Worm (Caenorhabditis elegans) whole organism, late embryonic: ENCODE measurements around the gene C14E2.4.
A peak's percentile ranks its signal among the peaks of the same experiment; 100 is the strongest.

Source experiments
- C08G9.2 ChIP-seq: sonication (generic microtip); optimal IDR thresholded peaks from 2 replicates; lab custom pipeline; 2016; ENCODE audit warnings: mild to moderate bottlenecking, missing genetic modification characterization, moderate library complexity, missing compliant biosample characterization
- C38D4.7 ChIP-seq: fragments of 200-800 bp; sonication (Bioruptor generic); optimal IDR thresholded peaks from 2 replicates; lab custom pipeline; 2018; ENCODE audit warnings: mild to moderate bottlenecking, missing genetic modification characterization, moderate library complexity, missing compliant biosample characterization
- K02D7.2 ChIP-seq: sonication (generic microtip); optimal IDR thresholded peaks from 2 replicates; lab custom pipeline; 2017; ENCODE audit warnings: mild to moderate bottlenecking, missing genetic modification characterization, missing compliant biosample characterization
- K09A11.1 ChIP-seq: sonication (generic microtip); optimal IDR thresholded peaks from 2 replicates; lab custom pipeline; 2017; ENCODE audit warnings: antibody characterized with exemption, mild to moderate bottlenecking, missing genetic modification characterization, missing compliant biosample characterization; ENCODE audit not compliant: insufficient read depth
- T23F11.4 ChIP-seq: fragments of 200-800 bp; sonication (Bioruptor generic); optimal IDR thresholded peaks from 2 replicates; lab custom pipeline; 2018; ENCODE audit warnings: mild to moderate bottlenecking, missing genetic modification characterization, missing compliant biosample characterization
- Y22D7AL.16 ChIP-seq: sonication (generic microtip); optimal IDR thresholded peaks from 2 replicates; lab custom pipeline; 2016; ENCODE audit warnings: missing genetic modification characterization, missing compliant biosample characterization
- ahr-1 ChIP-seq: sonication (generic microtip); optimal IDR thresholded peaks from 2 replicates; lab custom pipeline; 2016; ENCODE audit warnings: missing genetic modification characterization, missing compliant biosample characterization
- ama-1 ChIP-seq: fragments of 150-350 bp; optimal IDR thresholded peaks from 2 replicates; lab custom pipeline; 2014
- ceh-14 ChIP-seq: sonication (generic microtip); optimal IDR thresholded peaks from 2 replicates; lab custom pipeline; 2016; ENCODE audit warnings: missing genotype, missing genetic modification characterization, missing compliant biosample characterization
- ceh-18 ChIP-seq: sonication (generic microtip); optimal IDR thresholded peaks from 2 replicates; lab custom pipeline; 2016; ENCODE audit warnings: missing genetic modification characterization, missing compliant biosample characterization
- ceh-2 ChIP-seq: sonication (generic microtip); optimal IDR thresholded peaks from 2 replicates; lab custom pipeline; 2016; ENCODE audit warnings: missing genotype, missing genetic modification characterization, missing compliant biosample characterization
- ceh-22 ChIP-seq: sonication (generic microtip); optimal IDR thresholded peaks from 2 replicates; lab custom pipeline; 2017; ENCODE audit warnings: missing biosample characterization, missing genetic modification characterization
- ceh-24 ChIP-seq: sonication (generic microtip); optimal IDR thresholded peaks from 2 replicates; lab custom pipeline; 2016; ENCODE audit warnings: mild to moderate bottlenecking, missing genetic modification characterization, missing compliant biosample characterization
- ceh-30 ChIP-seq: fragments of 150-350 bp; optimal IDR thresholded peaks from 2 replicates; lab custom pipeline; 2014; ENCODE audit warnings: missing biosample characterization, missing genetic modification characterization
- ceh-31 ChIP-seq: sonication (generic microtip); optimal IDR thresholded peaks from 2 replicates; lab custom pipeline; 2016; ENCODE audit warnings: missing genetic modification characterization, missing compliant biosample characterization
- ceh-45 ChIP-seq: fragments of 200-800 bp; sonication (Bioruptor generic); IDR thresholded peaks from 2 replicates; pipeline ENCODE4 v1.3.6; 2022; ENCODE audit warnings: missing genetic modification reagents, missing genetic modification characterization, missing compliant biosample characterization
- ceh-6 ChIP-seq: fragments of 200-800 bp; sonication (Bioruptor generic); optimal IDR thresholded peaks from 2 replicates; lab custom pipeline; 2018; ENCODE audit warnings: mild to moderate bottlenecking, missing genetic modification characterization, missing compliant biosample characterization
- ceh-9 ChIP-seq: sonication (generic microtip); optimal IDR thresholded peaks from 2 replicates; lab custom pipeline; 2016; ENCODE audit warnings: mild to moderate bottlenecking, missing genetic modification characterization, inconsistent platforms, missing compliant biosample characterization
- che-1 ChIP-seq: sonication (generic microtip); optimal IDR thresholded peaks from 2 replicates; lab custom pipeline; 2016; ENCODE audit warnings: mild to moderate bottlenecking, missing genetic modification characterization, missing compliant biosample characterization
- elt-4 ChIP-seq: sonication (generic microtip); optimal IDR thresholded peaks from 2 replicates; lab custom pipeline; 2016; ENCODE audit warnings: missing genetic modification characterization, missing compliant biosample characterization
- ets-4 ChIP-seq: sonication (generic microtip); optimal IDR thresholded peaks from 2 replicates; lab custom pipeline; 2016; ENCODE audit warnings: missing genetic modification characterization, missing compliant biosample characterization
- eyg-1 ChIP-seq: sonication (generic microtip); optimal IDR thresholded peaks from 2 replicates; lab custom pipeline; 2016; ENCODE audit warnings: missing genotype, missing genetic modification characterization, missing compliant biosample characterization
- fax-1 ChIP-seq: sonication (generic microtip); optimal IDR thresholded peaks from 2 replicates; lab custom pipeline; 2016; ENCODE audit warnings: missing genotype, missing genetic modification characterization, missing compliant biosample characterization
- fkh-10 ChIP-seq: fragments of 150-350 bp; optimal IDR thresholded peaks from 2 replicates; lab custom pipeline; 2014; ENCODE audit warnings: missing biosample characterization, missing genetic modification reagents, missing genetic modification characterization
- fkh-6 ChIP-seq: sonication (generic microtip); optimal IDR thresholded peaks from 2 replicates; lab custom pipeline; 2016; ENCODE audit warnings: missing genetic modification characterization, missing compliant biosample characterization
- gmeb-2 ChIP-seq: sonication (generic microtip); optimal IDR thresholded peaks from 2 replicates; lab custom pipeline; 2016; ENCODE audit warnings: missing genetic modification characterization, inconsistent platforms, missing compliant biosample characterization
- hlh-15 ChIP-seq: sonication (generic microtip); optimal IDR thresholded peaks from 2 replicates; lab custom pipeline; 2016; ENCODE audit warnings: missing genetic modification characterization, missing compliant biosample characterization
- hlh-6 ChIP-seq: sonication (generic microtip); optimal IDR thresholded peaks from 2 replicates; lab custom pipeline; 2016; ENCODE audit warnings: missing genotype, missing genetic modification characterization, missing compliant biosample characterization
- hlh-8 ChIP-seq: sonication (generic microtip); optimal IDR thresholded peaks from 2 replicates; lab custom pipeline; 2016; ENCODE audit warnings: missing genotype, missing genetic modification characterization, missing compliant biosample characterization
- lim-6 ChIP-seq: sonication (generic microtip); optimal IDR thresholded peaks from 2 replicates; lab custom pipeline; 2016; ENCODE audit warnings: missing genetic modification characterization, missing compliant biosample characterization
- lin-11 ChIP-seq: fragments of 200-800 bp; sonication (Bioruptor generic); optimal IDR thresholded peaks from 2 replicates; lab custom pipeline; 2018; ENCODE audit warnings: mild to moderate bottlenecking, missing genetic modification characterization, missing compliant biosample characterization
- madf-2 ChIP-seq: sonication (generic microtip); optimal IDR thresholded peaks from 2 replicates; lab custom pipeline; 2017; ENCODE audit warnings: missing genetic modification characterization, missing compliant biosample characterization
- mec-3 ChIP-seq: sonication (generic microtip); optimal IDR thresholded peaks from 2 replicates; lab custom pipeline; 2016; ENCODE audit warnings: borderline replicate concordance, missing genetic modification characterization, missing compliant biosample characterization
- nfya-1 ChIP-seq: sonication (generic microtip); optimal IDR thresholded peaks from 2 replicates; lab custom pipeline; 2017; ENCODE audit warnings: missing genetic modification characterization, mild to moderate bottlenecking, missing compliant biosample characterization, antibody characterized with exemption, moderate library complexity
- nhr-11 ChIP-seq: fragments of 150-350 bp; optimal IDR thresholded peaks from 2 replicates; lab custom pipeline; 2014; ENCODE audit warnings: missing biosample characterization, missing genetic modification characterization
- npax-4 ChIP-seq: sonication (generic microtip); optimal IDR thresholded peaks from 2 replicates; lab custom pipeline; 2016; ENCODE audit warnings: missing genetic modification characterization, missing compliant biosample characterization
- pat-9 ChIP-seq: fragments of 200-800 bp; sonication (Bioruptor generic); optimal IDR thresholded peaks from 2 replicates; lab custom pipeline; 2018; ENCODE audit warnings: mild to moderate bottlenecking, missing genetic modification characterization, moderate library complexity, missing compliant biosample characterization
- pha-4 ChIP-seq: fragments of 150-350 bp; optimal IDR thresholded peaks from 2 replicates; lab custom pipeline; 2018; ENCODE audit warnings: missing biosample characterization, missing genetic modification reagents, missing genetic modification characterization
- pqm-1 ChIP-seq: sonication (generic microtip); optimal IDR thresholded peaks from 2 replicates; lab custom pipeline; 2016; ENCODE audit warnings: missing genetic modification characterization, missing compliant biosample characterization
- pros-1 ChIP-seq: fragments of 150-350 bp; optimal IDR thresholded peaks from 2 replicates; lab custom pipeline; 2014; ENCODE audit warnings: missing biosample characterization, missing genetic modification reagents, missing genetic modification characterization
- sdc-2 ChIP-seq: sonication (generic microtip); optimal IDR thresholded peaks from 2 replicates; lab custom pipeline; 2016; ENCODE audit warnings: missing genotype, missing genetic modification characterization, missing compliant biosample characterization
- sox-4 ChIP-seq: sonication (generic microtip); optimal IDR thresholded peaks from 2 replicates; lab custom pipeline; 2017; ENCODE audit warnings: mild to moderate bottlenecking, missing genetic modification characterization, inconsistent platforms, missing compliant biosample characterization
- syd-9 ChIP-seq: sonication (generic microtip); optimal IDR thresholded peaks from 2 replicates; lab custom pipeline; 2016; ENCODE audit warnings: mild to moderate bottlenecking, missing genetic modification characterization, moderate library complexity, missing compliant biosample characterization
- tbx-2 ChIP-seq: sonication (generic microtip); optimal IDR thresholded peaks from 2 replicates; lab custom pipeline; 2016; ENCODE audit warnings: missing genetic modification characterization, missing compliant biosample characterization
- tbx-7 ChIP-seq: sonication (generic microtip); optimal IDR thresholded peaks from 2 replicates; lab custom pipeline; 2016; ENCODE audit warnings: missing genotype, missing genetic modification characterization, missing compliant biosample characterization
- ttx-3 ChIP-seq: sonication (generic microtip); optimal IDR thresholded peaks from 2 replicates; lab custom pipeline; 2016; ENCODE audit warnings: missing genetic modification reagents, missing genetic modification characterization, missing compliant biosample characterization
- unc-3 ChIP-seq, 2 experiments: fragments of 200-800 bp in 1 of 2; sonication (Bioruptor generic) in 1 of 2; sonication (generic microtip) in 1 of 2; conservative IDR thresholded peaks in 1 of 2; optimal IDR thresholded peaks in 1 of 2; 2 replicates each; pipeline versions ENCODE4 v1.3.6 to Lab custom; 2016 to 2022; ENCODE audit warnings: missing compliant biosample characterization in 2 of 2, missing genetic modification characterization in 2 of 2, missing genetic modification reagents in 1 of 2
- unc-55 ChIP-seq: sonication (generic microtip); optimal IDR thresholded peaks from 2 replicates; lab custom pipeline; 2017; ENCODE audit warnings: missing biosample characterization, missing genetic modification reagents, missing genetic modification characterization
- unc-86 ChIP-seq: sonication (generic microtip); optimal IDR thresholded peaks from 2 replicates; lab custom pipeline; 2016; ENCODE audit warnings: missing genetic modification characterization, missing compliant biosample characterization
- zip-5 ChIP-seq: sonication (generic microtip); optimal IDR thresholded peaks from 2 replicates; lab custom pipeline; 2016; ENCODE audit warnings: missing genetic modification characterization, missing compliant biosample characterization

The C14E2.4 gene

ce11 chrX:1837703-1838102 lies 16.6 kb upstream of the C14E2.4 start (continued):
- TF ChIP-seq hlh-15 (tag; lab: Kevin White, UChicago) (peak; percentile 52), npax-4 (tag; lab: Kevin White, UChicago) (peak; percentile 21), tbx-7 (tag; lab: Kevin White, UChicago) (no peak), K02D7.2 (tag; lab: Kevin White, UChicago) (peak; percentile 75), unc-55 (GFP tag; lab: Kevin White, UChicago) (no peak), elt-4 (tag; lab: Kevin White, UChicago) (no peak), lin-11 (tag; lab: Kevin White, UChicago) (peak; percentile 56), fkh-6 (peak; percentile 64), Y22D7AL.16 (tag; lab: Kevin White, UChicago) (peak; percentile 61), gmeb-2 (tag; lab: Kevin White, UChicago) (peak; percentile 77), C38D4.7 (GFP tag; lab: Kevin White, UChicago) (peak; percentile 65), hlh-6 (peak; percentile 78), nfya-1 (tag; lab: Kevin White, UChicago) (peak; percentile 28), ceh-14 (tag; lab: Kevin White, UChicago) (peak; percentile 75), che-1 (tag; lab: Kevin White, UChicago) (peak; percentile 79), ceh-18 (tag; lab: Kevin White, UChicago) (peak; percentile 42), ceh-24 (tag; lab: Kevin White, UChicago) (peak; percentile 25), sdc-2 (tag; lab: Kevin White, UChicago) (peak; percentile 91), eyg-1 (no peak), lim-6 (no peak), pqm-1 (tag; lab: Kevin White, UChicago) (peak; percentile 30), pat-9 (tag; lab: Kevin White, UChicago) (peak; percentile 52), nhr-11 (tag; lab: Kevin White, UChicago) (no peak), ceh-30 (no peak), ceh-31 (tag; lab: Kevin White, UChicago) (peak; percentile 35), syd-9 (tag; lab: Kevin White, UChicago) (peak; percentile 54), C08G9.2 (tag; lab: Kevin White, UChicago) (peak; percentile 62), zip-5 (peak; percentile 5), sox-4 (tag; lab: Kevin White, UChicago) (peak; percentile 68), mec-3 (tag; lab: Kevin White, UChicago) (peak; percentile 62), ama-1 (lab: Kevin White, UChicago) (no peak), ets-4 (peak; percentile 29), ceh-9 (no peak), unc-86 (tag; lab: Kevin White, UChicago) (peak; percentile 51), pha-4 (tag; lab: Kevin White, UChicago) (no peak), ttx-3 (peak; percentile 56), hlh-8 (no peak), ceh-22 (no peak), ceh-45 (GFP tag; lab: Robert Waterston, UW) (0 out of 2 replicates have a peak, but pooled peaks have one; percentile 20), tbx-2 (tag; lab: Kevin White, UChicago) (peak; percentile 24), fkh-10 (GFP tag; lab: Kevin White, UChicago) (no peak), ahr-1 (tag; lab: Kevin White, UChicago) (peak; percentile 28), K09A11.1 (tag; lab: Kevin White, UChicago) (no peak), pros-1 (tag; lab: Kevin White, UChicago) (no peak), ceh-6 (GFP tag; lab: Kevin White, UChicago) (peak; percentile 72), ceh-2 (tag; lab: Kevin White, UChicago) (peak; percentile 56), madf-2 (tag; lab: Kevin White, UChicago) (peak; percentile 50), T23F11.4 (GFP tag; lab: Kevin White, UChicago) (peak; percentile 54), unc-3 (GFP tag; conservative IDR thresholded peaks at IDR 0.05; lab: Robert Waterston, UW) (0 out of 2 replicates have a peak, but pooled peaks have one; percentile 5), unc-3 (tag; optimal IDR thresholded peaks at IDR 0.05; lab: Kevin White, UChicago) (peak; percentile 29), fax-1 (tag; lab: Kevin White, UChicago) (peak; percentile 48)
